In the genomic region with DNA sequence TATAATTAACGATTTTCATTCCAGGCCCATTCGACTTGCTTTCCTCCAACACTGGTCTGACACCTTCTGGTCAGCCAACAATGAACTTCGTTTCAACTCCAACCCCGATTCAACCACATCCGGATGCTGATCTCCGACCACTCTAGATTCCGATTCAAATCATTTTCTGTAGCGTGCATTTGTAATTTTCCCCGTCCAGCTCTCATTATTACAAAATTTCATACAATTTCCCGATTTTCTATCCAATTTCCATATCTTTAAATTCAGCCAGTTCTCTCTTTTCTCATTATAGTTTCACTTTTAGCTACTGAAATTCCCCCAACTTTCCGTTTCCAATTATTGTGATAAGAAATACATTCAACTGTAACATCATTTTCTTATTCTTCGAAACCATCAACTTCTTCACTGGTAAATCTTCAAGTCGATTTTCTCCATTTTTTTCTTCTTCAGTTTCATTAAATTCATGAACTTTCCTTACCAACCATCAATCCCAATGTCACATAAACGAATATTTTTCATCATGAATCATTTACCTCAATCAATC, we compare ENCODE assay signal across 2 worm cellular contexts.
TF ChIP-seq lines count a peak whose summit lies in the region.

No protein-coding gene starts in this region.

TF ChIP-seq in whole organism, L4 larva, 104 proteins besides CTCF, POLR2A, EP300 and RAD21:
- TF ChIP-seq mep-1 (tag; optimal IDR thresholded peaks at IDR 0.05; lab: Kevin White, UChicago) (peak; percentile 40), zag-1 (tag; optimal IDR thresholded peaks at IDR 0.05; lab: Kevin White, UChicago) (no peak), egl-43 (GFP tag; IDR thresholded peaks at IDR 0.05; lab: Robert Waterston, UW) (peak; percentile 22; the same call in 1 of the 2 replicates), mxl-2 (GFP tag; conservative IDR thresholded peaks at IDR 0.05; lab: Robert Waterston, UW) (no peak), arid-1 (GFP tag; conservative IDR thresholded peaks at IDR 0.05; lab: Robert Waterston, UW) (peak; percentile 9; the same call in 1 of the 2 replicates), egl-27 (tag; optimal IDR thresholded peaks at IDR 0.05; lab: Kevin White, UChicago) (no peak), pha-4 (GFP tag; IDR thresholded peaks at IDR 0.05; lab: Robert Waterston, UW) (peak; percentile 9; the same call in 1 of the 2 replicates), pha-4 (tag; optimal IDR thresholded peaks at IDR 0.05; lab: Kevin White, UChicago) (no peak), snpc-1.2 (GFP tag; IDR thresholded peaks at IDR 0.05; lab: Robert Waterston, UW) (peak; percentile 46; the same call in 1 of the 2 replicates), lin-38 (GFP tag; IDR thresholded peaks at IDR 0.05; lab: Robert Waterston, UW) (peak; percentile 44), nhr-42 (GFP tag; IDR thresholded peaks at IDR 0.05; lab: Robert Waterston, UW) (no peak), F49E8.2 (tag; optimal IDR thresholded peaks at IDR 0.05; lab: Kevin White, UChicago; ENCODE audit: borderline replicate concordance) (peak; percentile 31)
TF ChIP-seq in whole organism, L4 larva: peak in this region for 7.

TF ChIP-seq in whole organism, young adult, 124 proteins besides CTCF, POLR2A, EP300 and RAD21:
- no peak for TF ChIP-seq rec-8 (tag; optimal IDR thresholded peaks at IDR 0.05; lab: Kevin White, UChicago)
- peak; percentile 2 for TF ChIP-seq tbx-9 (tag; optimal IDR thresholded peaks at IDR 0.05; lab: Kevin White, UChicago; ENCODE audit: borderline replicate concordance)
- TF ChIP-seq madf-6 (GFP tag; IDR thresholded peaks at IDR 0.05; lab: Robert Waterston, UW) = peak; percentile 67
- TF ChIP-seq repo-1 (tag; optimal IDR thresholded peaks at IDR 0.05; lab: Kevin White, UChicago) = peak; percentile 14
- TF ChIP-seq zim-3 (tag; optimal IDR thresholded peaks at IDR 0.05; lab: Kevin White, UChicago) = no peak
- no peak for TF ChIP-seq C06A6.2 (GFP tag; conservative IDR thresholded peaks at IDR 0.05; lab: Robert Waterston, UW)
- TF ChIP-seq lin-54 (GFP tag; optimal IDR thresholded peaks at IDR 0.05; lab: Kevin White, UChicago) = peak; percentile 22
- TF ChIP-seq Y79H2A.3 (GFP tag; conservative IDR thresholded peaks at IDR 0.05; lab: Robert Waterston, UW) = 0 out of 2 replicates have a peak, but pooled peaks have one; percentile 11
- peak; percentile 36 for TF ChIP-seq snpc-1.1 (tag; optimal IDR thresholded peaks at IDR 0.05; lab: Kevin White, UChicago; ENCODE audit: insufficient read depth)
- no peak for TF ChIP-seq ets-4 (GFP tag; optimal IDR thresholded peaks at IDR 0.05; lab: Kevin White, UChicago)
- no peak for TF ChIP-seq ama-1 (optimal IDR thresholded peaks at IDR 0.05; lab: Kevin White, UChicago)
- peak in 1 of 2 experiments; percentile 44 for TF ChIP-seq ama-1 (GFP tag; optimal IDR thresholded peaks at IDR 0.05; lab: Kevin White, UChicago)
- TF ChIP-seq hlh-26 (GFP tag; conservative IDR thresholded peaks at IDR 0.05; lab: Robert Waterston, UW) = no peak
- peak; percentile 40; the same call in 1 of the 2 replicates for TF ChIP-seq pbrm-1 (GFP tag; IDR thresholded peaks at IDR 0.05; lab: Robert Waterston, UW)
- TF ChIP-seq D2030.7 (GFP tag; IDR thresholded peaks at IDR 0.05; lab: Robert Waterston, UW) = no peak
- peak in 1 of 3 experiments; percentile 2 for TF ChIP-seq lin-35 (GFP tag; optimal IDR thresholded peaks at IDR 0.05; lab: Kevin White, UChicago)
- peak; percentile 63 for TF ChIP-seq F10E7.11 (tag; optimal IDR thresholded peaks at IDR 0.05; lab: Kevin White, UChicago)
- TF ChIP-seq F57A8.1 (GFP tag; optimal IDR thresholded peaks at IDR 0.05; lab: Kevin White, UChicago) = no peak
- peak; percentile 60; the same call in 1 of the 2 replicates for TF ChIP-seq hsf-1 (GFP tag; IDR thresholded peaks at IDR 0.05; lab: Robert Waterston, UW)
- TF ChIP-seq snpc-1.3 (tag; optimal IDR thresholded peaks at IDR 0.05; lab: Kevin White, UChicago; ENCODE audit: insufficient read depth) = no peak
- no peak for TF ChIP-seq F37B4.10 (GFP tag; IDR thresholded peaks at IDR 0.05; lab: Robert Waterston, UW)
- TF ChIP-seq snpc-3.4 (tag; optimal IDR thresholded peaks at IDR 0.05; lab: Kevin White, UChicago) = peak; percentile 52
- TF ChIP-seq ceh-58 (GFP tag; IDR thresholded peaks at IDR 0.05; lab: Robert Waterston, UW) = no peak
- TF ChIP-seq F57C9.4 (tag; optimal IDR thresholded peaks at IDR 0.05; lab: Kevin White, UChicago) = no peak
- TF ChIP-seq mxl-1 (tag; optimal IDR thresholded peaks at IDR 0.05; lab: Kevin White, UChicago) = no peak
- TF ChIP-seq Y53G8AR.9 (GFP tag; conservative IDR thresholded peaks at IDR 0.05; lab: Robert Waterston, UW) = peak; percentile 32; the same call in 1 of the 2 replicates
- TF ChIP-seq Y95B8A.8 (GFP tag; IDR thresholded peaks at IDR 0.05; lab: Robert Waterston, UW) = no peak
- peak; percentile 68 for TF ChIP-seq B0336.3 (GFP tag; IDR thresholded peaks at IDR 0.05; lab: Robert Waterston, UW)
- TF ChIP-seq mcd-1 (GFP tag; IDR thresholded peaks at IDR 0.05; lab: Robert Waterston, UW) = peak; percentile 4; the same call in 1 of the 2 replicates
- TF ChIP-seq F23B12.7 (tag; optimal IDR thresholded peaks at IDR 0.05; lab: Kevin White, UChicago; ENCODE audit: insufficient read depth) = no peak
- TF ChIP-seq him-1 (tag; optimal IDR thresholded peaks at IDR 0.05; lab: Kevin White, UChicago) = peak; percentile 34
- no peak for TF ChIP-seq ztf-28 (GFP tag; IDR thresholded peaks at IDR 0.05; lab: Robert Waterston, UW)
- TF ChIP-seq athp-1 (tag; optimal IDR thresholded peaks at IDR 0.05; lab: Kevin White, UChicago) = no peak
- peak; percentile 30 for TF ChIP-seq hrde-1 (tag; optimal IDR thresholded peaks at IDR 0.05; lab: Kevin White, UChicago; ENCODE audit: borderline replicate concordance)
- no peak for TF ChIP-seq efl-1 (GFP tag; optimal IDR thresholded peaks at IDR 0.05; lab: Kevin White, UChicago)
- TF ChIP-seq ztf-22 (GFP tag; optimal IDR thresholded peaks at IDR 0.05; lab: Kevin White, UChicago) = no peak
- TF ChIP-seq ekl-4 (GFP tag; IDR thresholded peaks at IDR 0.05; lab: Robert Waterston, UW) = no peak; the same call in 1 of the 2 replicates
- no peak for TF ChIP-seq ceh-40 (GFP tag; IDR thresholded peaks at IDR 0.05; lab: Robert Waterston, UW)

Comparison
In these comparisons a context has a peak if more than half of its experiments do, and no peak if none do; other contexts are left out.
1. Of the 7 proteins assayed by ChIP-seq in both whole organism, young adult and whole organism, L4 larva: peak only in whole organism, young adult: none; only in whole organism, L4 larva: F49E8.2; in both: none; in neither: 4; mixed calls (peak in some experiments, not most) for 2.